Worm (Caenorhabditis elegans) whole organism, mixed stage, embryonic: ENCODE measurements around the gene ZK662.5.

Experiments
- M03D4.4 ChIP-seq: sonication (generic microtip); optimal IDR thresholded peaks from 2 replicates; lab custom pipeline; 2017; ENCODE audit warnings: mild to moderate bottlenecking, missing genetic modification characterization, missing compliant biosample characterization
- bed-3 ChIP-seq: fragments of 200-800 bp; sonication (Bioruptor generic); optimal IDR thresholded peaks from 3 replicates; lab custom pipeline; 2018; ENCODE audit warnings: mild to moderate bottlenecking, missing genetic modification characterization, moderate library complexity, missing compliant biosample characterization
- blmp-1 ChIP-seq: fragments of 150-350 bp; optimal IDR thresholded peaks from 2 replicates; lab custom pipeline; 2014; ENCODE audit warnings: missing biosample characterization, missing genetic modification characterization
- ceh-39 ChIP-seq: fragments of 150-350 bp; optimal IDR thresholded peaks from 2 replicates; lab custom pipeline; 2014; ENCODE audit warnings: missing biosample characterization, missing genetic modification characterization
- ceh-43 ChIP-seq: fragments of 200-800 bp; sonication (Bioruptor generic); optimal IDR thresholded peaks from 2 replicates; lab custom pipeline; 2018; ENCODE audit warnings: mild to moderate bottlenecking, missing genetic modification characterization, moderate library complexity, missing compliant biosample characterization
- ces-1 ChIP-seq: fragments of 150-350 bp; optimal IDR thresholded peaks from 2 replicates; lab custom pipeline; 2014; ENCODE audit warnings: missing biosample characterization, missing genetic modification reagents, missing genetic modification characterization
- drap-1 ChIP-seq: fragments of 200-800 bp; sonication (Bioruptor generic); optimal IDR thresholded peaks from 3 replicates; lab custom pipeline; 2018; ENCODE audit warnings: mild to moderate bottlenecking, missing genetic modification characterization, missing compliant biosample characterization
- elt-1 ChIP-seq: sonication (generic microtip); optimal IDR thresholded peaks from 2 replicates; lab custom pipeline; 2017; ENCODE audit warnings: missing genetic modification characterization, mild to moderate bottlenecking, missing compliant biosample characterization, antibody characterized with exemption, moderate library complexity, borderline replicate concordance; ENCODE audit not compliant: insufficient read depth
- elt-3 ChIP-seq: fragments of 150-350 bp; optimal IDR thresholded peaks from 2 replicates; lab custom pipeline; 2014; ENCODE audit warnings: missing biosample characterization, missing genetic modification characterization
- ham-2 ChIP-seq: fragments of 200-800 bp; sonication (Bioruptor generic); optimal IDR thresholded peaks from 2 replicates; lab custom pipeline; 2018; ENCODE audit warnings: mild to moderate bottlenecking, missing genetic modification characterization, missing compliant biosample characterization
- hlh-1 ChIP-seq: fragments of 150-350 bp; optimal IDR thresholded peaks from 2 replicates; lab custom pipeline; 2014; ENCODE audit warnings: missing biosample characterization, missing genetic modification reagents, missing genetic modification characterization
- lsy-2 ChIP-seq: fragments of 150-350 bp; optimal IDR thresholded peaks from 2 replicates; lab custom pipeline; 2014; ENCODE audit warnings: missing biosample characterization, missing genetic modification characterization
- mep-1 ChIP-seq: fragments of 150-350 bp; optimal IDR thresholded peaks from 2 replicates; lab custom pipeline; 2017; ENCODE audit warnings: missing biosample characterization, missing genetic modification reagents, missing genetic modification characterization, inconsistent platforms
- nhr-12 ChIP-seq: fragments of 150-350 bp; optimal IDR thresholded peaks from 2 replicates; lab custom pipeline; 2014; ENCODE audit warnings: missing biosample characterization, missing genetic modification characterization
- nhr-2 ChIP-seq: fragments of 150-350 bp; optimal IDR thresholded peaks from 2 replicates; lab custom pipeline; 2014; ENCODE audit warnings: missing biosample characterization, missing genetic modification characterization
- nhr-237 ChIP-seq: fragments of 150-350 bp; optimal IDR thresholded peaks from 2 replicates; lab custom pipeline; 2014; ENCODE audit warnings: missing biosample characterization, missing genetic modification characterization
- pha-4 ChIP-seq: fragments of 150-350 bp; optimal IDR thresholded peaks from 2 replicates; lab custom pipeline; 2018; ENCODE audit warnings: missing biosample characterization, missing genetic modification reagents, missing genetic modification characterization
- sem-2 ChIP-seq: fragments of 200-800 bp; sonication (Bioruptor generic); optimal IDR thresholded peaks from 2 replicates; lab custom pipeline; 2018; ENCODE audit warnings: mild to moderate bottlenecking, missing genetic modification characterization, missing compliant biosample characterization
- snpc-4 ChIP-seq: fragments of 150-350 bp; optimal IDR thresholded peaks from 2 replicates; lab custom pipeline; 2014; ENCODE audit warnings: missing biosample characterization, missing genetic modification characterization
- sptf-1 ChIP-seq: sonication (generic microtip); optimal IDR thresholded peaks from 2 replicates; lab custom pipeline; 2017; ENCODE audit warnings: mild to moderate bottlenecking, missing genetic modification characterization, moderate library complexity, missing compliant biosample characterization
- tbx-8 ChIP-seq: fragments of 200-800 bp; sonication (Bioruptor generic); optimal IDR thresholded peaks from 2 replicates; lab custom pipeline; 2018; ENCODE audit warnings: mild to moderate bottlenecking, missing genetic modification characterization, moderate library complexity, missing compliant biosample characterization
- unc-120 ChIP-seq: sonication (generic microtip); optimal IDR thresholded peaks from 2 replicates; lab custom pipeline; 2017; ENCODE audit warnings: missing genetic modification characterization, missing compliant biosample characterization; ENCODE audit not compliant: poor library complexity, severe bottlenecking
- unc-39 ChIP-seq: fragments of 150-350 bp; optimal IDR thresholded peaks from 2 replicates; lab custom pipeline; 2014; ENCODE audit warnings: missing biosample characterization, missing genetic modification characterization
- unc-62 ChIP-seq: fragments of 150-350 bp; optimal IDR thresholded peaks from 2 replicates; lab custom pipeline; 2014; ENCODE audit warnings: missing biosample characterization, missing genetic modification reagents, missing genetic modification characterization
- zip-8 ChIP-seq: fragments of 150-350 bp; optimal IDR thresholded peaks from 2 replicates; lab custom pipeline; 2014; ENCODE audit warnings: missing biosample characterization, missing genetic modification characterization

The ZK662.5 gene

DNA sequence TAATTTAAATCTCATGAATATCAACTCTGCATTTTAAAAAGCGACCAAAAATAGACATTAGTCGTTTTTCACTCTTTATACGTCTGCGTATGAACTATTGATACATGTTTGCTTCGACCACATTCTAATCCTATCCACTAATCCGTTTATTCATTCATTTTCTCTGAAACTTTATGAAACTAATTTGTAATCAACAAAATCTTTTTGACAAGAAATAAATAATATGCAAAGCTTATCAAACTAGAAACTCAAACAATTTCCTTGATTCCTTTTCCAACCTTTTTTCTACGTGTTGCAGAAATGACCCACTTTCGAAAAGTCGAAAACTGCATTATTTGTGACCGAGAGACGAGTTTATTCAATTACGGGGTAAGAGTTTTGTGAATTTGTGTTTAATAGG is 20.9 kb downstream of the ZK662.5 start, which contains the start of gene nhr-255:
TSS of gene nhr-255 (plus strand) at position 301 of the 400 bp plus-strand sequence.
- TF ChIP-seq hlh-1 (tag; lab: Kevin White, UChicago) (no peak), ces-1 (peak; percentile 86)

ce11 chrX:15746705-15747104 is 25.3 kb downstream of the ZK662.5 start, which contains the start of gene srxa-9:
Gene srxa-9, plus strand, starts transcription at chrX:15747005.
- TF ChIP-seq M03D4.4, result no peak
- TF ChIP-seq sptf-1 (tag; lab: Kevin White, UChicago), result no peak
- no peak for TF ChIP-seq ceh-43

DNA sequence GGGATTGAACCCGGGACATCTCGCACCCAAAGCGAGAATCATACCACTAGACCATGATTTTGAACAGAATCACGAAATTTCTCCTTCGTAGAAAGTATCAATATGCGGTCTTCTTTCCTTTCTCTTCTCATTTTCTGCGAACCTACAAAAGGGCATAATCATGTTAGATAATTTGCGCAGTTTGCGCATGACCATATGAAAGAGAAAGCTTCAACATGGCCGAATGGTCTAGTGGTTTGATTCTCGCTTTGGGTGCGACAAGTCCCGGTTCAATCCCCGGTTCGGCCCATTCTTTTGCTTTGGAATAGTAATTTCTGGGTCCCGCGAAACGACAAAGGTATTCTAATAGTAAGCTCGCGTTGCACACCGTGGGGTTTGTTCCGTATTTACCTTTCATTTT is 26.4 kb downstream of the ZK662.5 start:
- TF ChIP-seq drap-1 (GFP tag; lab: Kevin White, UChicago) (peak; percentile 18), ham-2 (GFP tag; lab: Kevin White, UChicago) (no peak)

ce11 chrX:15751245-15751644 is 29.8 kb downstream of the ZK662.5 start:
- TF ChIP-seq ces-1 (no peak), elt-3 (tag; lab: Kevin White, UChicago) (no peak)

DNA sequence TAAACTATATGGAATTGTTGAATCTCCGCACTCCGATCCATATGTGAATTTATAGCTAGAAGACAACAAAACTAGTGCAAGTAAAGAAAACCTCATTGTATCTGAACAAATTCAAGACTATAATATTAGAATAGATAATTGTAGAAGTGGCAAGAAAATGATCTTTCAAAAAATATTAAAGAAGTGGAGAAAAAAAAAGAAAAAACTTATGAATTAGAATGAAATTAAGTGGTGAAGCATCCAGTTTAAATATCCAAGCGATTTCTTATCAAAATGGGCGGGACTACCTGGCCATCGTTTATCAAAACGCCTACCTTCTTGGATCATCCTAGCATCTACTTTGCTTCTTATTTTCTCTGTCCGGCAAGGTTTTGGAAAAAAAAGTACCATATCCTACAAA is 35.7 kb downstream of the ZK662.5 start, which contains the start of gene wrt-4:
TSS of gene wrt-4 (minus strand) at position 101 of the 400 bp plus-strand sequence.
- TF ChIP-seq pha-4 (tag; lab: Kevin White, UChicago) (no peak), unc-120 (tag; lab: Kevin White, UChicago) (no peak), nhr-237 (tag; lab: Kevin White, UChicago) (no peak), unc-62 (GFP tag; lab: Kevin White, UChicago) (no peak), ham-2 (GFP tag; lab: Kevin White, UChicago) (no peak), hlh-1 (tag; lab: Kevin White, UChicago) (no peak), unc-39 (tag; lab: Kevin White, UChicago) (no peak), sptf-1 (tag; lab: Kevin White, UChicago) (no peak), mep-1 (tag; lab: Kevin White, UChicago) (no peak), ceh-43 (no peak), snpc-4 (no peak), blmp-1 (tag; lab: Kevin White, UChicago) (no peak), drap-1 (GFP tag; lab: Kevin White, UChicago) (no peak), tbx-8 (GFP tag; lab: Kevin White, UChicago) (no peak), nhr-12 (tag; lab: Kevin White, UChicago) (no peak), lsy-2 (tag; lab: Kevin White, UChicago) (no peak), sem-2 (GFP tag; lab: Kevin White, UChicago) (no peak), nhr-2 (tag; lab: Kevin White, UChicago) (no peak)

DNA sequence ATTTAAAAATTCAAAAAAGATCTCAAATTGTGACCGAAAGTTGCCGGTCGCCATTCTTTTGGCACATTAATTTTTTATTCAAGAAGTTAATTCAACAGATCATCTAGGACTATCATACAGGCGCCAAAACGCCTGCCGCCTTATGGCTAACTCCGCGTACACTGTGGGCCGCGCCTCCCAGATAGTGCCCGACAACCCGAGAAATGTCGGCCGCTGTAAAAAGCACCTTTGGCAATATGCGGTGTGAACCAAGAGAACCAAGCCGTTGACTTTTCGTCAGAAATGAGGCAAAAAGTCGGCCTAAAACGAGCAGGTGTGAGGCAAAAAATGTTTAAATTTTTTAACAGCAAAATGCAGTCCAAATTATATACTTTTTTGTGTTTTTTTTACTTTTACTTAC is 37.8 kb downstream of the ZK662.5 start:
- TF ChIP-seq bed-3 (GFP tag; lab: Kevin White, UChicago) (no peak), tbx-8 (GFP tag; lab: Kevin White, UChicago) (no peak)

DNA sequence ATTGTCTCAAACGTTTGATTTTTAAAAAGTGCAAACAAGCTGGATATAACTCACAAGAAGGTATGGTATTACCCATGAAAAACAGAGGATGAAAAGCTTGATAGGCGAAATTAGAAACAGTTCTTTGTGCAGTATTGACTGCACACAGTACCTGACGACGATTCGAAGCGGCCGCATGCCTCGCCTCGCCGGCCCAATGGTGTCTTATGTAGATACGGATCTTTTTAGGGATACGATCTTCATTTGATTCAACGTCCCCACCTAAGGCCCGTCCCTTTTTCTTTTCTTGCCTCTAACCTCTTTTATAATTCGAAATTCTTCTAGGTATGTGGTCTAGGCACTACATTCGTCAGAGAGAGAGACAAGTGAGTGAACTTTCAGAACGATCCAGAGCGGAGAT is 44.7 kb downstream of the ZK662.5 start, which contains the start of gene bus-17:
TSS of gene bus-17 (minus strand) at position 208 of the 400 bp plus-strand sequence.
- TF ChIP-seq sptf-1 (tag; lab: Kevin White, UChicago) (no peak), elt-1 (tag; lab: Kevin White, UChicago) (peak; percentile 73), pha-4 (tag; lab: Kevin White, UChicago) (no peak), drap-1 (GFP tag; lab: Kevin White, UChicago) (no peak)
- TF ChIP-seq, all 35 proteins: peak for 1

- TF ChIP-seq zip-8 (tag; lab: Kevin White, UChicago), result no peak
- no peak for TF ChIP-seq elt-1 (tag; lab: Kevin White, UChicago)
- no peak for TF ChIP-seq ceh-39 (tag; lab: Kevin White, UChicago)
- TF ChIP-seq lsy-2 (tag; lab: Kevin White, UChicago), result no peak
- no peak for TF ChIP-seq unc-120 (tag; lab: Kevin White, UChicago)
- TF ChIP-seq blmp-1 (tag; lab: Kevin White, UChicago), result no peak
- no peak for TF ChIP-seq unc-62 (GFP tag; lab: Kevin White, UChicago)
- TF ChIP-seq M03D4.4, result no peak
- no peak for TF ChIP-seq ceh-43
These were observed 45.4 kb downstream of the ZK662.5 start for ce11 chrX:15766861-15767260.
